Worm (Caenorhabditis elegans) whole organism, mixed stage, embryonic: ENCODE measurements around the gene K01H12.4.

ENCODE experiments used
- ces-1 ChIP-seq: fragments of 150-350 bp; optimal IDR thresholded peaks from 2 replicates; lab custom pipeline; 2014; ENCODE audit warnings: missing biosample characterization, missing genetic modification reagents, missing genetic modification characterization
- elt-1 ChIP-seq: sonication (generic microtip); optimal IDR thresholded peaks from 2 replicates; lab custom pipeline; 2017; ENCODE audit warnings: missing genetic modification characterization, mild to moderate bottlenecking, missing compliant biosample characterization, antibody characterized with exemption, moderate library complexity, borderline replicate concordance; ENCODE audit not compliant: insufficient read depth
- ham-2 ChIP-seq: fragments of 200-800 bp; sonication (Bioruptor generic); optimal IDR thresholded peaks from 2 replicates; lab custom pipeline; 2018; ENCODE audit warnings: mild to moderate bottlenecking, missing genetic modification characterization, missing compliant biosample characterization
- nhr-76 ChIP-seq: sonication (generic microtip); optimal IDR thresholded peaks from 2 replicates; lab custom pipeline; 2017; ENCODE audit warnings: missing biosample characterization, missing genetic modification characterization
- unc-62 ChIP-seq: fragments of 150-350 bp; optimal IDR thresholded peaks from 2 replicates; lab custom pipeline; 2014; ENCODE audit warnings: missing biosample characterization, missing genetic modification reagents, missing genetic modification characterization

ce11 chrIV:9709205-9709604, 3.7 kb upstream of the K01H12.4 start, which contains the start of gene ant-1.3:
- TF ChIP-seq unc-62 (GFP tag; lab: Kevin White, UChicago) (no peak), ces-1 (GFP tag; lab: Kevin White, UChicago) (no peak), elt-1 (no peak), nhr-76 (tag; lab: Kevin White, UChicago) (no peak), ham-2 (GFP tag; lab: Kevin White, UChicago) (no peak)
